5 fruit fly cellular contexts compared by ENCODE assay signal in the genomic region with DNA sequence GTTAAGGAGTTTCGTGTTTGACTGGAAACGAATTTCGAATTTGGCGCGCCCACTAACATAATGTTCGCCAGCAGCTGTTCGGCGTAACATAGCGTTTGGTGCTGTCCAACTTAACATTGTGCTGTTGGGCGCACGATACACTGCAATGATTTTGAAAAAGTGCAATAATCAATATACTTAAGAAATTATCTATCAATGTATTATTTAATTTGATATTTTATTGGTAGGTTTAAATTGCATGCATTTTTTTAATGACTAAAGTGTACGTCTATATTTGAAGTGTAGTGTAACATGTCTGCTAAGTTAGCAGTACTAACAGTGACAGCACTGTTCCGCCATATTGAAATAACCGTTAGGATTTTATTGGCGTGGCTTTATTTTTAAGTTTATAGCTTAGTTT.
TF ChIP-seq lines count a peak whose summit lies in the region.

A gene (plus strand): TSS at position 328 of the 400 bp plus-strand sequence.

TF ChIP-seq in whole organism, adult, 20 proteins besides CTCF, POLR2A, EP300 and RAD21 (continued from another document):
- TF ChIP-seq bab1 (GFP tag; optimal IDR thresholded peaks at IDR 0.05; lab: Kevin White, UChicago) (peak; percentile 57), CG14711 (tag; optimal IDR thresholded peaks at IDR 0.05; lab: Kevin White, UChicago) (peak; percentile 78), CG7045 (GFP tag; optimal IDR thresholded peaks at IDR 0.05; lab: Kevin White, UChicago) (peak; percentile 52)

TF ChIP-seq in whole organism, embryonic, 481 proteins besides CTCF, POLR2A, EP300 and RAD21 (continued from another document and continues in another):
- TF ChIP-seq en (GFP tag; optimal IDR thresholded peaks at IDR 0.05; lab: Kevin White, UChicago): no peak
- TF ChIP-seq CG4854 (GFP tag; optimal IDR thresholded peaks at IDR 0.05; lab: Kevin White, UChicago): no peak
- no peak for TF ChIP-seq CG12236 (GFP tag; optimal IDR thresholded peaks at IDR 0.05; lab: Kevin White, UChicago)
- TF ChIP-seq CG11696 (GFP tag; IDR thresholded peaks at IDR 0.05; lab: Robert Waterston, UW): peak; percentile 49; the same call in 1 of the 2 replicates
- peak; percentile 41 for TF ChIP-seq CG12299 (tag; optimal IDR thresholded peaks at IDR 0.05; lab: Kevin White, UChicago)
- peak; percentile 44 for TF ChIP-seq gsb (GFP tag; IDR thresholded peaks at IDR 0.05; lab: Robert Waterston, UW)
- TF ChIP-seq chinmo (GFP tag; IDR thresholded peaks at IDR 0.05; lab: Robert Waterston, UW; ENCODE audit: partially characterized antibody): no peak
- no peak for TF ChIP-seq CG1832 (GFP tag; optimal IDR thresholded peaks at IDR 0.05; lab: Kevin White, UChicago)
- no peak for TF ChIP-seq CG8089 (GFP tag; optimal IDR thresholded peaks at IDR 0.05; lab: Kevin White, UChicago)
- TF ChIP-seq CG11695 (GFP tag; IDR thresholded peaks at IDR 0.05; lab: Robert Waterston, UW): peak; percentile 87
- TF ChIP-seq Atf3 (GFP tag; optimal IDR thresholded peaks at IDR 0.05; lab: Kevin White, UChicago): no peak
- peak; percentile 87 for TF ChIP-seq E2f1 (GFP tag; IDR thresholded peaks at IDR 0.05; lab: Robert Waterston, UW)
- no peak for TF ChIP-seq schlank (tag; optimal IDR thresholded peaks at IDR 0.05; lab: Kevin White, UChicago)
- peak; percentile 89 for TF ChIP-seq Lim3 (GFP tag; IDR thresholded peaks at IDR 0.05; lab: Robert Waterston, UW)
- TF ChIP-seq aop (GFP tag; IDR thresholded peaks at IDR 0.05; lab: Robert Waterston, UW): no peak
- TF ChIP-seq wdn (GFP tag; IDR thresholded peaks at IDR 0.05; lab: Robert Waterston, UW): peak; percentile 60
- TF ChIP-seq CG7357 (GFP tag; IDR thresholded peaks at IDR 0.05; lab: Robert Waterston, UW): peak; percentile 79
- peak; percentile 57; the same call in 1 of the 2 replicates for TF ChIP-seq CG31441 (GFP tag; IDR thresholded peaks at IDR 0.05; lab: Robert Waterston, UW)
- peak; percentile 10 for TF ChIP-seq CG12155 (GFP tag; optimal IDR thresholded peaks at IDR 0.05; lab: Kevin White, UChicago)
- no peak for TF ChIP-seq da (GFP tag; optimal IDR thresholded peaks at IDR 0.05; lab: Kevin White, UChicago)
- peak; percentile 85 for TF ChIP-seq CG7372 (GFP tag; IDR thresholded peaks at IDR 0.05; lab: Robert Waterston, UW)
- TF ChIP-seq CG9817 (tag; optimal IDR thresholded peaks at IDR 0.05; lab: Kevin White, UChicago): peak; percentile 29
- no peak for TF ChIP-seq Neu2 (GFP tag; optimal IDR thresholded peaks at IDR 0.05; lab: Kevin White, UChicago; ENCODE audit: borderline replicate concordance)
- TF ChIP-seq Mrtf (GFP tag; IDR thresholded peaks at IDR 0.05; lab: Robert Waterston, UW): peak; percentile 70
- TF ChIP-seq org-1 (GFP tag; optimal IDR thresholded peaks at IDR 0.05; lab: Kevin White, UChicago): peak; percentile 48
- no peak for TF ChIP-seq CG14860 (GFP tag; IDR thresholded peaks at IDR 0.05; lab: Robert Waterston, UW; ENCODE audit: partially characterized antibody)
- TF ChIP-seq CG14710 (tag; optimal IDR thresholded peaks at IDR 0.05; lab: Kevin White, UChicago): peak; percentile 55
- TF ChIP-seq CG17359 (tag; optimal IDR thresholded peaks at IDR 0.05; lab: Kevin White, UChicago): peak; percentile 69
- peak; percentile 64 for TF ChIP-seq gsb-n (tag; optimal IDR thresholded peaks at IDR 0.05; lab: Kevin White, UChicago)
- TF ChIP-seq CG7556 (GFP tag; optimal IDR thresholded peaks at IDR 0.05; lab: Kevin White, UChicago): peak; percentile 70

TF ChIP-seq in whole organism, prepupa, 60 proteins besides CTCF, POLR2A, EP300 and RAD21 (continued from another document and continues in another):
- TF ChIP-seq acj6 (GFP tag; optimal IDR thresholded peaks at IDR 0.05; lab: Kevin White, UChicago): peak; percentile 73
- TF ChIP-seq CG1621 (tag; optimal IDR thresholded peaks at IDR 0.05; lab: Kevin White, UChicago): peak; percentile 43
- peak; percentile 47 for TF ChIP-seq spab (GFP tag; optimal IDR thresholded peaks at IDR 0.05; lab: Kevin White, UChicago)
- TF ChIP-seq CG10669 (GFP tag; optimal IDR thresholded peaks at IDR 0.05; lab: Kevin White, UChicago): peak; percentile 72
- peak; percentile 47 for TF ChIP-seq cyc (GFP tag; optimal IDR thresholded peaks at IDR 0.05; lab: Kevin White, UChicago)
- TF ChIP-seq CG6163 (GFP tag; IDR thresholded peaks at IDR 0.05; lab: Robert Waterston, UW): peak; percentile 97
- peak; percentile 89 for TF ChIP-seq Gug (GFP tag; IDR thresholded peaks at IDR 0.05; lab: Robert Waterston, UW)
- TF ChIP-seq Ets96B (tag; optimal IDR thresholded peaks at IDR 0.05; lab: Kevin White, UChicago): peak; percentile 72
- TF ChIP-seq CG9139 (GFP tag; optimal IDR thresholded peaks at IDR 0.05; lab: Kevin White, UChicago): no peak
- peak; percentile 57 for TF ChIP-seq Sox14 (GFP tag; optimal IDR thresholded peaks at IDR 0.05; lab: Kevin White, UChicago)
- TF ChIP-seq CG6808 (GFP tag; optimal IDR thresholded peaks at IDR 0.05; lab: Kevin White, UChicago): peak; percentile 16
- TF ChIP-seq CG8119 (GFP tag; IDR thresholded peaks at IDR 0.05; lab: Robert Waterston, UW): peak; percentile 86
- peak; percentile 50 for TF ChIP-seq Smox (GFP tag; optimal IDR thresholded peaks at IDR 0.05; lab: Kevin White, UChicago)
- TF ChIP-seq lz (GFP tag; optimal IDR thresholded peaks at IDR 0.05; lab: Kevin White, UChicago): peak; percentile 66
- TF ChIP-seq Hr39 (GFP tag; optimal IDR thresholded peaks at IDR 0.05; lab: Kevin White, UChicago): peak; percentile 27
- TF ChIP-seq Lpt (GFP tag; optimal IDR thresholded peaks at IDR 0.05; lab: Kevin White, UChicago): peak; percentile 59
- TF ChIP-seq dac (GFP tag; optimal IDR thresholded peaks at IDR 0.05; lab: Kevin White, UChicago): peak; percentile 19
- TF ChIP-seq CG31627 (GFP tag; optimal IDR thresholded peaks at IDR 0.05; lab: Kevin White, UChicago): peak; percentile 48
- peak; percentile 97 for TF ChIP-seq eg (GFP tag; IDR thresholded peaks at IDR 0.05; lab: Robert Waterston, UW)
- peak; percentile 35 for TF ChIP-seq Blimp-1 (GFP tag; optimal IDR thresholded peaks at IDR 0.05; lab: Kevin White, UChicago)
- no peak for TF ChIP-seq Ets21C (GFP tag; optimal IDR thresholded peaks at IDR 0.05; lab: Kevin White, UChicago)
- TF ChIP-seq topi (GFP tag; optimal IDR thresholded peaks at IDR 0.05; lab: Kevin White, UChicago): peak; percentile 39
- peak; percentile 28 for TF ChIP-seq CG11762 (GFP tag; optimal IDR thresholded peaks at IDR 0.05; lab: Kevin White, UChicago; ENCODE audit: insufficient read depth)
- TF ChIP-seq Sox15 (GFP tag; optimal IDR thresholded peaks at IDR 0.05; lab: Kevin White, UChicago): peak; percentile 44
- peak; percentile 28 for TF ChIP-seq CG6276 (GFP tag; optimal IDR thresholded peaks at IDR 0.05; lab: Kevin White, UChicago)
- no peak for TF ChIP-seq vri (GFP tag; optimal IDR thresholded peaks at IDR 0.05; lab: Kevin White, UChicago)
- no peak for TF ChIP-seq fkh (GFP tag; optimal IDR thresholded peaks at IDR 0.05; lab: Kevin White, UChicago)
- no peak for TF ChIP-seq CG8319 (GFP tag; optimal IDR thresholded peaks at IDR 0.05; lab: Kevin White, UChicago)
- peak; percentile 83 for TF ChIP-seq Eip75B (GFP tag; optimal IDR thresholded peaks at IDR 0.05; lab: Kevin White, UChicago)
- peak; percentile 54 for TF ChIP-seq pdm3 (GFP tag; optimal IDR thresholded peaks at IDR 0.05; lab: Kevin White, UChicago)
- peak; percentile 63 for TF ChIP-seq esn (GFP tag; optimal IDR thresholded peaks at IDR 0.05; lab: Kevin White, UChicago)
- TF ChIP-seq CG7368 (GFP tag; optimal IDR thresholded peaks at IDR 0.05; lab: Kevin White, UChicago): peak; percentile 57

TF ChIP-seq in whole organism, pupa, 21 proteins besides CTCF, POLR2A, EP300 and RAD21 (continued from another document):
- peak; percentile 83 for TF ChIP-seq CG14655 (GFP tag; optimal IDR thresholded peaks at IDR 0.05; lab: Kevin White, UChicago)

TF ChIP-seq in whole organism, wandering third instar larva, 38 proteins besides CTCF, POLR2A, EP300 and RAD21 (continued from another document):
- TF ChIP-seq HLH106 (tag; optimal IDR thresholded peaks at IDR 0.05; lab: Kevin White, UChicago) (peak; percentile 84), h (GFP tag; optimal IDR thresholded peaks at IDR 0.05; lab: Kevin White, UChicago) (peak; percentile 47), Sp1 (GFP tag; optimal IDR thresholded peaks at IDR 0.05; lab: Kevin White, UChicago) (peak; percentile 81), sv (GFP tag; optimal IDR thresholded peaks at IDR 0.05; lab: Kevin White, UChicago) (no peak)
